Fruit fly (Drosophila melanogaster) whole organism, embryonic: Measurements from ENCODE around the gene Ubqn.

Experiments
- Ada2b ChIP-seq: fragments of 200-800 bp; sonication (Bioruptor generic); IDR thresholded peaks from 2 replicates; pipeline ENCODE4 v1.3.6; 2022; ENCODE audit warnings: missing biosample characterization, missing genetic modification characterization
- CG10274 ChIP-seq: fragments of 200-800 bp; sonication (Bioruptor generic); optimal IDR thresholded peaks from 3 replicates; lab custom pipeline; 2017; ENCODE audit warnings: missing biosample characterization, mild to moderate bottlenecking, missing genetic modification characterization
- CG10565 ChIP-seq: fragments of 200-800 bp; sonication (Bioruptor generic); optimal IDR thresholded peaks from 3 replicates; lab custom pipeline; 2016; ENCODE audit warnings: missing biosample characterization, mild to moderate bottlenecking, missing genetic modification characterization
- CG11247 ChIP-seq: fragments of 200-800 bp; sonication (Bioruptor generic); IDR thresholded peaks from 2 replicates; pipeline ENCODE4 v1.3.6; 2022; ENCODE audit warnings: missing biosample characterization, missing genetic modification characterization
- CG11695 ChIP-seq: fragments of 200-800 bp; sonication (Bioruptor generic); IDR thresholded peaks from 3 replicates; pipeline ENCODE4 v1.3.6; 2022; ENCODE audit warnings: missing biosample characterization, missing genetic modification characterization
- CG12219 ChIP-seq: fragments of 200-800 bp; sonication (Bioruptor generic); optimal IDR thresholded peaks from 3 replicates; lab custom pipeline; 2018; ENCODE audit warnings: missing biosample characterization, mild to moderate bottlenecking, missing genetic modification characterization
- CG12659 ChIP-seq: fragments of 200-800 bp; sonication (Bioruptor generic); optimal IDR thresholded peaks from 3 replicates; lab custom pipeline; 2017; ENCODE audit warnings: mild to moderate bottlenecking, missing biosample characterization, missing genetic modification reagents, missing genetic modification characterization
- CG1529 ChIP-seq: fragments of 200-800 bp; sonication (Bioruptor generic); optimal IDR thresholded peaks from 3 replicates; lab custom pipeline; 2018; ENCODE audit warnings: missing biosample characterization, missing genetic modification characterization
- CG16779 ChIP-seq: fragments of 200-800 bp; sonication (Bioruptor generic); IDR thresholded peaks from 2 replicates; pipeline ENCODE4 v1.3.6; 2022; ENCODE audit warnings: missing biosample characterization, missing genetic modification characterization
- CG18599 ChIP-seq: fragments of 200-800 bp; sonication (Bioruptor generic); optimal IDR thresholded peaks from 3 replicates; lab custom pipeline; 2017; ENCODE audit warnings: missing biosample characterization, missing genetic modification characterization, mild to moderate bottlenecking, moderate library complexity, missing genetic modification reagents
- CG18619 ChIP-seq: fragments of 200-800 bp; sonication (Bioruptor generic); optimal IDR thresholded peaks from 3 replicates; lab custom pipeline; 2017; ENCODE audit warnings: missing biosample characterization, mild to moderate bottlenecking, missing genetic modification characterization
- CG2202 ChIP-seq: fragments of 200-800 bp; sonication (Bioruptor generic); optimal IDR thresholded peaks from 2 replicates; lab custom pipeline; 2018; ENCODE audit warnings: missing biosample characterization, mild to moderate bottlenecking, missing genetic modification characterization
- CG31388 ChIP-seq: fragments of 200-800 bp; sonication (Bioruptor generic); optimal IDR thresholded peaks from 2 replicates; lab custom pipeline; 2016; ENCODE audit warnings: missing biosample characterization, missing genetic modification characterization
- CG34376 ChIP-seq: fragments of 200-800 bp; sonication (Bioruptor generic); optimal IDR thresholded peaks from 2 replicates; lab custom pipeline; 2018; ENCODE audit warnings: missing biosample characterization, mild to moderate bottlenecking, missing genetic modification characterization
- CG4707 ChIP-seq: fragments of 200-800 bp; sonication (Bioruptor generic); optimal IDR thresholded peaks from 2 replicates; lab custom pipeline; 2018; ENCODE audit warnings: missing biosample characterization, mild to moderate bottlenecking, missing genetic modification characterization, moderate library complexity
- CG5180 ChIP-seq: fragments of 200-800 bp; sonication (Bioruptor generic); optimal IDR thresholded peaks from 3 replicates; lab custom pipeline; 2017; ENCODE audit warnings: missing biosample characterization, missing genetic modification characterization, mild to moderate bottlenecking, moderate library complexity, missing genetic modification reagents
- CG6683 ChIP-seq: fragments of 200-800 bp; sonication (Bioruptor generic); optimal IDR thresholded peaks from 2 replicates; lab custom pipeline; 2017; ENCODE audit warnings: missing biosample characterization, mild to moderate bottlenecking, missing genetic modification characterization, missing genetic modification reagents
- CG7745 ChIP-seq: fragments of 200-800 bp; sonication (Bioruptor generic); optimal IDR thresholded peaks from 2 replicates; lab custom pipeline; 2018; ENCODE audit warnings: missing biosample characterization, mild to moderate bottlenecking, missing genetic modification characterization, moderate library complexity
- CG9797 ChIP-seq: fragments of 200-800 bp; sonication (Bioruptor generic); optimal IDR thresholded peaks from 3 replicates; lab custom pipeline; 2018; ENCODE audit warnings: missing biosample characterization, mild to moderate bottlenecking, missing genetic modification characterization
- CG9817 ChIP-seq: fragments of 200-800 bp; sonication (Bioruptor generic); optimal IDR thresholded peaks from 2 replicates; lab custom pipeline; 2018; ENCODE audit warnings: missing biosample characterization, mild to moderate bottlenecking, missing genetic modification characterization, moderate library complexity
- Dip3 ChIP-seq: fragments of 200-800 bp; sonication (Bioruptor generic); optimal IDR thresholded peaks from 3 replicates; lab custom pipeline; 2016; ENCODE audit warnings: missing biosample characterization, missing genetic modification characterization
- Doc2 ChIP-seq: fragments of 200-800 bp; sonication (Bioruptor generic); IDR thresholded peaks from 2 replicates; pipeline ENCODE4 v1.3.6; 2022; ENCODE audit warnings: missing biosample characterization, missing genetic modification characterization
- E2f1 ChIP-seq: fragments of 200-800 bp; sonication (Bioruptor generic); IDR thresholded peaks from 2 replicates; pipeline ENCODE4 v1.3.6; 2022; ENCODE audit warnings: missing biosample characterization, missing genetic modification characterization
- Hr78 ChIP-seq, 2 experiments: fragments of 200-800 bp in 1 of 2; fragments of >200 bp in 1 of 2; sonication (Bioruptor generic) in 1 of 2; optimal IDR thresholded peaks; 2 replicates each; lab custom pipeline; 2017 to 2019; ENCODE audit warnings: missing biosample characterization in 2 of 2, missing genetic modification characterization in 2 of 2, mild to moderate bottlenecking in 1 of 2, moderate library complexity in 1 of 2
- Lpt ChIP-seq: fragments of >200 bp; optimal IDR thresholded peaks from 2 replicates; lab custom pipeline; 2018; ENCODE audit warnings: missing biosample characterization, missing genetic modification characterization
- MTF-1 ChIP-seq: fragments of 200-800 bp; sonication (Bioruptor generic); optimal IDR thresholded peaks from 2 replicates; lab custom pipeline; 2018; ENCODE audit warnings: missing biosample characterization, mild to moderate bottlenecking, missing genetic modification characterization, borderline replicate concordance
- NfI ChIP-seq: fragments of 200-800 bp; sonication (Bioruptor generic); optimal IDR thresholded peaks from 3 replicates; lab custom pipeline; 2018; ENCODE audit warnings: missing biosample characterization, mild to moderate bottlenecking, missing genetic modification characterization, moderate library complexity
- Rfx ChIP-seq: fragments of 200-800 bp; sonication (Bioruptor generic); IDR thresholded peaks from 2 replicates; pipeline ENCODE4 v1.3.6; 2022; ENCODE audit warnings: missing biosample characterization, missing genetic modification characterization
- Side ChIP-seq: fragments of 200-800 bp; sonication (Bioruptor generic); optimal IDR thresholded peaks from 2 replicates; lab custom pipeline; 2016; ENCODE audit warnings: missing biosample characterization, missing genetic modification characterization
- Sox100B ChIP-seq: fragments of 200-800 bp; sonication (Bioruptor generic); optimal IDR thresholded peaks from 3 replicates; lab custom pipeline; 2018; ENCODE audit warnings: missing biosample characterization, mild to moderate bottlenecking, missing genetic modification characterization
- YL-1 ChIP-seq: fragments of 200-800 bp; sonication (Bioruptor generic); optimal IDR thresholded peaks from 3 replicates; lab custom pipeline; 2017; ENCODE audit warnings: missing biosample characterization, mild to moderate bottlenecking, missing genetic modification characterization
- ara ChIP-seq: fragments of 200-800 bp; sonication (Bioruptor generic); IDR thresholded peaks from 2 replicates; pipeline ENCODE4 v1.3.6; 2022; ENCODE audit warnings: missing biosample characterization, missing genetic modification characterization
- br ChIP-seq: fragments of >200 bp; optimal IDR thresholded peaks from 2 replicates; lab custom pipeline; 2017
- cg ChIP-seq: fragments of 200-800 bp; sonication (Bioruptor generic); optimal IDR thresholded peaks from 3 replicates; lab custom pipeline; 2019; ENCODE audit warnings: missing biosample characterization, mild to moderate bottlenecking, missing genetic modification characterization, moderate library complexity
- crc ChIP-seq: fragments of 200-800 bp; sonication (Bioruptor generic); optimal IDR thresholded peaks from 2 replicates; lab custom pipeline; 2016; ENCODE audit warnings: missing biosample characterization, missing genetic modification characterization
- disco-r ChIP-seq: fragments of 200-800 bp; sonication (Bioruptor generic); optimal IDR thresholded peaks from 2 replicates; lab custom pipeline; 2016; ENCODE audit warnings: missing biosample characterization, missing genetic modification characterization
- dm ChIP-seq: fragments of 200-800 bp; sonication (Bioruptor generic); optimal IDR thresholded peaks from 3 replicates; lab custom pipeline; 2016; ENCODE audit warnings: missing biosample characterization, missing genetic modification characterization
- dmrt11E ChIP-seq: fragments of 200-800 bp; sonication (Bioruptor generic); optimal IDR thresholded peaks from 3 replicates; lab custom pipeline; 2018; ENCODE audit warnings: missing biosample characterization, mild to moderate bottlenecking, missing genetic modification characterization, moderate library complexity
- eve ChIP-seq, 2 experiments: fragments of >200 bp; optimal IDR thresholded peaks; 2 replicates each; lab custom pipeline; 2017; ENCODE audit warnings: missing biosample characterization in 2 of 2, missing genetic modification characterization in 2 of 2
- grau ChIP-seq: fragments of 200-800 bp; optimal IDR thresholded peaks from 3 replicates; lab custom pipeline; 2019; ENCODE audit warnings: missing biosample characterization, mild to moderate bottlenecking, missing genetic modification characterization, moderate library complexity
- gro ChIP-seq: fragments of 200-800 bp; sonication (Bioruptor generic); optimal IDR thresholded peaks from 2 replicates; lab custom pipeline; 2016; ENCODE audit warnings: missing biosample characterization, missing genetic modification characterization
- inv ChIP-seq: fragments of 200-800 bp; sonication (Bioruptor generic); IDR thresholded peaks from 2 replicates; pipeline ENCODE4 v1.3.6; 2022; ENCODE audit warnings: missing biosample characterization, missing genetic modification characterization; ENCODE audit not compliant: partially characterized antibody
- luna ChIP-seq: fragments of 200-800 bp; sonication (Bioruptor generic); optimal IDR thresholded peaks from 2 replicates; lab custom pipeline; 2016; ENCODE audit warnings: missing biosample characterization, missing genetic modification characterization
- nmo ChIP-seq: fragments of 200-800 bp; sonication (Bioruptor generic); optimal IDR thresholded peaks from 2 replicates; lab custom pipeline; 2018; ENCODE audit warnings: missing biosample characterization, mild to moderate bottlenecking, missing genetic modification characterization, moderate library complexity
- org-1 ChIP-seq: fragments of 200-800 bp; sonication (Bioruptor generic); optimal IDR thresholded peaks from 2 replicates; lab custom pipeline; 2017; ENCODE audit warnings: missing biosample characterization, missing genetic modification characterization
- otp ChIP-seq: fragments of 200-800 bp; sonication (Bioruptor generic); IDR thresholded peaks from 3 replicates; pipeline ENCODE4, ENCODE4 v1.3.6; 2022; ENCODE audit warnings: missing biosample characterization, missing genetic modification characterization
- sens ChIP-seq: fragments of 200-800 bp; sonication (Bioruptor generic); peaks from one replicate; lab custom pipeline; 2016; ENCODE audit warnings: missing biosample characterization, missing genetic modification characterization
- shn ChIP-seq: fragments of 200-800 bp; sonication (Bioruptor generic); optimal IDR thresholded peaks from 3 replicates; lab custom pipeline; 2016; ENCODE audit warnings: missing biosample characterization, missing genetic modification characterization
- stc ChIP-seq: fragments of 200-800 bp; sonication (Bioruptor generic); IDR thresholded peaks from 2 replicates; pipeline ENCODE4 v1.3.6; 2022; ENCODE audit warnings: missing biosample characterization, missing genetic modification characterization
- vnd ChIP-seq: fragments of 200-800 bp; sonication (Bioruptor generic); IDR thresholded peaks from 3 replicates; pipeline ENCODE4 v1.3.6; 2022; ENCODE audit warnings: missing biosample characterization, missing genetic modification characterization; ENCODE audit not compliant: partially characterized antibody
- zen2 ChIP-seq: fragments of 200-800 bp; sonication (Bioruptor generic); IDR thresholded peaks from 3 replicates; pipeline ENCODE4 v1.3.6; 2022; ENCODE audit warnings: missing biosample characterization, missing genetic modification characterization; ENCODE audit not compliant: partially characterized antibody

Ubqn gene

DNA sequence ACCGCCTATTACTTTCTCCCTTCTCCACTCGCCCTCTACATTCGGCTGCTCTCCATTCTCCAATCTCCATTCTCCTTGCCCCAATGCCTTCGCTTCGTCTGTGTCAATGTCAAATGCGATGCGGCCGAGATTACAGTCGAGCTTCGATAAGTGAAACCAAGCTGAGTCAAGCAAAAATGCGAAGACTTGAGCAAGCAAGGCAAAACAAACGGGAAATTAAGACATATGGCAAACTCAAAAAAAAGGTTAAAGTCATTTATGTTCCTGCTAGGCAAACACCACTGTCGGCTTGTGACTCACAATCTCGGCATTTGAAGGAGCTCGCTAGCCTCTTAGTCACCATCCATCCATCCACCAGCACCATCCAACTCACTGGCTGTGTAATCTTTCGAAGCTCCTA, 15.2 kb upstream of the Ubqn start (continued):
- peak; percentile 87 for TF ChIP-seq E2f1 (GFP tag; lab: Robert Waterston, UW)
- peak; percentile 94 for TF ChIP-seq dm (GFP tag; lab: Kevin White, UChicago)
- TF ChIP-seq CG34376 (GFP tag; lab: Kevin White, UChicago) = peak; percentile 93
- peak; percentile 90 for TF ChIP-seq CG10565 (GFP tag; lab: Kevin White, UChicago)
- no peak for TF ChIP-seq Lpt
- TF ChIP-seq br = no peak
- peak; percentile 100 for TF ChIP-seq grau
- peak; percentile 74 for TF ChIP-seq CG5180 (GFP tag; lab: Kevin White, UChicago)
- peak; percentile 92 for TF ChIP-seq luna (GFP tag; lab: Kevin White, UChicago)
- TF ChIP-seq YL-1 = peak; percentile 90
- peak; percentile 99 for TF ChIP-seq Side (GFP tag; lab: Kevin White, UChicago)
- TF ChIP-seq CG4707 (GFP tag; lab: Kevin White, UChicago) = peak; percentile 93
- peak; percentile 98 for TF ChIP-seq Dip3 (GFP tag; lab: Kevin White, UChicago)
- TF ChIP-seq eve (GFP tag; optimal IDR thresholded peaks at IDR 0.05; lab: Kevin White, UChicago) = peak in 1 of 2 experiments; percentile 55
- TF ChIP-seq vnd (GFP tag; lab: Robert Waterston, UW) = no peak
- TF ChIP-seq shn (GFP tag; lab: Kevin White, UChicago) = peak; percentile 98
- peak in 1 of 2 experiments; percentile 93 for TF ChIP-seq Hr78 (GFP tag; optimal IDR thresholded peaks at IDR 0.05; lab: Kevin White, UChicago)
- peak; percentile 79 for TF ChIP-seq CG11695 (GFP tag; lab: Robert Waterston, UW)
- peak; percentile 93 for TF ChIP-seq Ada2b
- TF ChIP-seq CG18599 (GFP tag; lab: Kevin White, UChicago) = peak; percentile 95
- peak; percentile 88 for TF ChIP-seq stc
- TF ChIP-seq CG9817 = peak; percentile 97
- TF ChIP-seq CG16779 (GFP tag; lab: Robert Waterston, UW) = peak; percentile 90
- peak; percentile 96 for TF ChIP-seq org-1 (GFP tag; lab: Kevin White, UChicago)
- peak; percentile 98 for TF ChIP-seq NfI (GFP tag; lab: Kevin White, UChicago)
- TF ChIP-seq MTF-1 = peak; percentile 91
- peak; percentile 78 for TF ChIP-seq CG6683 (GFP tag; lab: Kevin White, UChicago)
- no peak for TF ChIP-seq zen2 (GFP tag; lab: Robert Waterston, UW)
- peak; percentile 98 for TF ChIP-seq dmrt11E (tag; lab: Kevin White, UChicago)
- peak; percentile 95 for TF ChIP-seq Rfx (GFP tag; lab: Robert Waterston, UW)
- peak; percentile 73 for TF ChIP-seq CG31388
- peak; percentile 96 for TF ChIP-seq otp
- TF ChIP-seq CG18619 (GFP tag; lab: Kevin White, UChicago) = peak; percentile 94
- TF ChIP-seq crc (GFP tag; lab: Kevin White, UChicago) = peak; percentile 97
- TF ChIP-seq Sox100B = no peak
- TF ChIP-seq inv = no peak
- TF ChIP-seq gro = peak; percentile 97
- peak; percentile 23 for TF ChIP-seq CG9797 (GFP tag; lab: Kevin White, UChicago)
- TF ChIP-seq CG12659 (GFP tag; lab: Kevin White, UChicago) = peak; percentile 96
- TF ChIP-seq CG1529 (GFP tag; lab: Kevin White, UChicago) = peak; percentile 95
- peak; percentile 56; the same call in 1 of the 2 replicates for TF ChIP-seq Doc2
- peak; percentile 96 for TF ChIP-seq disco-r (GFP tag; lab: Kevin White, UChicago)
- peak; percentile 93 for TF ChIP-seq CG11247 (GFP tag; lab: Robert Waterston, UW)
- TF ChIP-seq nmo (GFP tag; lab: Kevin White, UChicago) = peak; percentile 97
- TF ChIP-seq CG7745 (tag; lab: Kevin White, UChicago) = peak; percentile 15
- no peak for TF ChIP-seq cg (GFP tag; lab: Kevin White, UChicago)
- peak; percentile 86 for TF ChIP-seq CG10274 (GFP tag; lab: Kevin White, UChicago)
- TF ChIP-seq ara (GFP tag; lab: Robert Waterston, UW) = peak; percentile 95
- TF ChIP-seq CG12219 (GFP tag; lab: Kevin White, UChicago) = peak; percentile 97
- peak; percentile 100 for TF ChIP-seq sens (GFP tag; lab: Kevin White, UChicago)
- peak; percentile 94 for TF ChIP-seq CG2202 (tag; lab: Kevin White, UChicago)
